Worm (Caenorhabditis elegans): ENCODE data around the gene clec-74.

- no peak for TF ChIP-seq aly-2 (tag; optimal IDR thresholded peaks at IDR 0.05)
- no peak for TF ChIP-seq unc-62 (GFP tag; optimal IDR thresholded peaks at IDR 0.05 in 1 of 2)
- TF ChIP-seq unc-62 (tag; optimal IDR thresholded peaks at IDR 0.05): no peak
- TF ChIP-seq unc-39 (tag; optimal IDR thresholded peaks at IDR 0.05): no peak
- TF ChIP-seq vab-7 (GFP tag; IDR thresholded peaks at IDR 0.05): no peak
- TF ChIP-seq duxl-1 (tag; optimal IDR thresholded peaks at IDR 0.05; ENCODE audit: poor library complexity): no peak
Measured at ce11 chrIV:3919506-3919905, 37.3 kb upstream of the clec-74 start, which contains the start of gene srz-19.

All from whole organism, L4 larva.